Fruit fly (Drosophila melanogaster): ENCODE data around the gene Pdf.

The Pdf gene

DNA sequence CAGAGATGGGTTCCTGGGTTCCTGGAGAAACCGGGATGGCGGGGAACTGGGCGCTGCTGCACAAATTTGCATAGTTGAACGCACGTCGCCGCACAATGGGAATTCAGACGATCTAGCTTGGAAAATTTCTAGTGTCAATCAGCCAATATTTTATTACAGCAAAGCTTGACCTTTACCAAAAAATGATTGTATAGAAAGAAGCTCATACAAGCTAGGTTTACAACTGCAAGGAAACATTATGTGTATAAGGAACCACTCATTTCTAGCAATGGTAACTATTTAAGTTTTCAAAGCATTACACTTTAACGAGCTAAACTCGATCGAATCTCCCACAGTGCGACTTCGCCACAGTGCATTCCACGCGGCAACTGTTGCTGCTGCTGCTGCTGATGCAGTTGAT lies 24.4 kb upstream of the Pdf start:
- no peak for TF ChIP-seq psq (optimal IDR thresholded peaks at IDR 0.05)

DNA sequence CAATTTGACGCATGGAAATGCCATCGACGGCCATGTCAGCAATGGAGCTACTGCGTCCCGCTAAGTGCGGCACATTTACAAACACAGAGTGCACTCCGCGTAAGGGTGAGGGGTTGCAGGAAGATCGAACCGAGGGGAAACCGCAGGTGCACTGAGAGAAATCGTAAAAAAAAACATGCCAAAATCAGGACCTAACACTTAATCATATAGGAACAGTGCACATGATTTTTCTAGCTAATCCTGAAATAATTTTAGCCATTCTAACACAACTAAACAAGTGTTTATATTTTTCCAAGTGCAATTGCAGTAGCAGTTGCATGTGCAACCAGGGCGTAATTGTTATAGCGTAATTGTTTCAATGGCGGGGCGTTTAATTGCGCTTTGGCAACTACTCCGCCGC lies 23.3 kb upstream of the Pdf start:
- TF ChIP-seq CG8478 (optimal IDR thresholded peaks at IDR 0.05) (no peak), psq (optimal IDR thresholded peaks at IDR 0.05) (no peak), EcR (GFP tag; optimal IDR thresholded peaks at IDR 0.05) (no peak), Dll (optimal IDR thresholded peaks at IDR 0.05) (no peak), pan (optimal IDR thresholded peaks at IDR 0.05) (no peak), usp (GFP tag; optimal IDR thresholded peaks at IDR 0.05) (no peak)

DNA sequence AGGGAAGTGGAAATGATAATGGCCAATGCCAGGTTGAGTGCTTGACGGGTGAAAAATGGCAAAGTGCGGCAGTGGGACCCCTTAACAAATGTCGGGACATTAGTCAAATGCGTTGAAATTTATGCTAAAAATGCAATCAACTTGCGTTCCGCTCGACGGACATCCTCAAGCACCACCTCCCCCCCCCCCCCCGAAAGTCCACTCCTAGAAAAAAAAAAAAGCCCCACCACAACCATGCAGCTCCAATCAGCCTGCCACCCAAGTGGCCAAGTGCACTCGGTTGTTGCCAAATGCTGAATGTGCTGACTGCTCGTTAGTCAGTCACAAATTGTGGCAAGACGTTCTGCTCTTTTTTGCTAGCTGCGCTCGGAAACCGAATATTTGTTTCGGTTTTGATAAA lies 22.7 kb upstream of the Pdf start:
- TF ChIP-seq EcR (GFP tag; optimal IDR thresholded peaks at IDR 0.05) (no peak), CG8478 (optimal IDR thresholded peaks at IDR 0.05) (no peak), usp (GFP tag; optimal IDR thresholded peaks at IDR 0.05) (no peak), pan (optimal IDR thresholded peaks at IDR 0.05) (no peak), Dll (optimal IDR thresholded peaks at IDR 0.05) (no peak), psq (optimal IDR thresholded peaks at IDR 0.05) (no peak)

DNA sequence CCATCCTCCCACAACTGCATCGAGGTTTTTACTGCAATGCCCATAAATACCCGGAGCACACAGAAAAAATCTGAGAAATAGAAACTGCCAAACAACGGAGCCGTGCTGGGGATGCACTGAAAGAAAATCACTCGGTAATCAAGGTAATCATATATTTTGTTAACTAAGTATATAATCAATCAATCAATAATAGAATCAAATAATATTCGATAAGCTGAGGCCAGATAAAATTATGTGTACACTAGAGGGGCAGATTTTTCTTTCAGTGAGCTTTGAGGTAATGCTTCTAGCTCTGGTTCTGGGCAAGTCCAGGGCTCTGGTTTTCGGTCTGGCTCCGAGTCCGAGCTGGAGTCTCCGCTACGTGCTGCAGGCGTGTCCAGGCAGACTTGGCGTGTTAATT lies 22.1 kb upstream of the Pdf start:
- TF ChIP-seq Dll (optimal IDR thresholded peaks at IDR 0.05) (no peak), CG8478 (optimal IDR thresholded peaks at IDR 0.05) (no peak), usp (GFP tag; optimal IDR thresholded peaks at IDR 0.05) (no peak), pan (optimal IDR thresholded peaks at IDR 0.05) (no peak), psq (optimal IDR thresholded peaks at IDR 0.05) (no peak), EcR (GFP tag; optimal IDR thresholded peaks at IDR 0.05) (no peak)

DNA sequence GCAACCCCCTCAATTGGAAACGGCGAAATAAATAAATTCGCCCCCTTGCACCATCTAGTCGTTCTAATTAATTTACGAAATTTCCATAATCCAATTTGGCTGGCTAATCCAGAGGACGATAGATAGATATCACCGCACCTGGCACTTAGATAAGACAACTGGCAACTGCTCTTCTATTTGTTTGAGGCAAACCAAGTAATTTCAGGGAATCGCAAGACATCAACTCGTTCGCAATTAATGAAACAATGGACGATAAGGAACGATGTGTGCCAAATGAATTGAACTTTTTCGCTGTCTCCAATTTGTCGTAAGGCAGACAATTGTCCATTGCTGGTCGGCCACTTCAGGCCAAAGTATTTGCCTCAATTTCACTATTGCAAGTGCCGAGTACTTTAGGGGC lies 9.2 kb upstream of the Pdf start:
- no peak for TF ChIP-seq EcR (GFP tag; optimal IDR thresholded peaks at IDR 0.05)
- no peak for TF ChIP-seq Dll (optimal IDR thresholded peaks at IDR 0.05)

DNA sequence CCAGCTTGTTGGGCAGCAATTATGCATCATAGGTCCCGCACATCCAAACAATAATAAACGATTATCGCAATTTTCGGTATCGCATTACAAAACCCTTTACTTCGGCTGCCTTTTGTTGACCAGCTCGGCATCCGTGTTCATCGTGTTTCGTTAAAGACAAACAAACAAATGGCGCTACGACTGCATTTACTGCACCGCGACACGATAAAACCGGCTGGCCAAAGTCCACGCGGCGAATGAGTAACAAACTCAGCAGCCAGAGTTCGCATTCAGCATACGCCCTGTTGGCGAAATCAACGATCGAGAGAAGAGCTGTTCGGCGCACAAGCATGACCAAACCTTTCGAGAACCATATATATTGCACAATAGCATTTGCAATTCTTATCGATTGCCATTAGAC lies 8.4 kb upstream of the Pdf start:
- TF ChIP-seq pan (optimal IDR thresholded peaks at IDR 0.05) (no peak), EcR (GFP tag; optimal IDR thresholded peaks at IDR 0.05) (no peak), CG8478 (optimal IDR thresholded peaks at IDR 0.05) (no peak), psq (optimal IDR thresholded peaks at IDR 0.05) (no peak), Dll (optimal IDR thresholded peaks at IDR 0.05) (no peak), usp (GFP tag; optimal IDR thresholded peaks at IDR 0.05) (no peak)

DNA sequence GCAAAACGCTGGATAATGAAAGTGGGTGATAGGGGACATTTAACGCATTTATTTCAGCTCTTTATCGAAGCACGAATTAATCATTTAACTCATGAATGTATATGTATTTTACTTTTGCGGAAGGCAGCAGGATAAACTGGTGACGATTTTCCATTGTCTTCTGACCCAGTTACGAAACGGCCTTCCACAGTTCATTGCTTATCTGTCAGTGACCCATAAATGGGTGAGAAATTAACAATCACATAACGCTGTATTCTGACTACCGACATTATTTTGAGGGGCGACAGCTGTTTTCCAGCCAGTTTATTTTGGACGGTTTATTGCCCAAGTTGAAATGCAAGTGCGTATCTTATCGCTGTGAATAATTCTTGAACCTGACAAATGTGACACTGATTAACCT lies 7.6 kb upstream of the Pdf start:
- TF ChIP-seq EcR (GFP tag; optimal IDR thresholded peaks at IDR 0.05) (no peak), pan (optimal IDR thresholded peaks at IDR 0.05) (no peak), usp (GFP tag; optimal IDR thresholded peaks at IDR 0.05) (no peak), Dll (optimal IDR thresholded peaks at IDR 0.05) (no peak), CG8478 (optimal IDR thresholded peaks at IDR 0.05) (no peak), psq (optimal IDR thresholded peaks at IDR 0.05) (no peak)

DNA sequence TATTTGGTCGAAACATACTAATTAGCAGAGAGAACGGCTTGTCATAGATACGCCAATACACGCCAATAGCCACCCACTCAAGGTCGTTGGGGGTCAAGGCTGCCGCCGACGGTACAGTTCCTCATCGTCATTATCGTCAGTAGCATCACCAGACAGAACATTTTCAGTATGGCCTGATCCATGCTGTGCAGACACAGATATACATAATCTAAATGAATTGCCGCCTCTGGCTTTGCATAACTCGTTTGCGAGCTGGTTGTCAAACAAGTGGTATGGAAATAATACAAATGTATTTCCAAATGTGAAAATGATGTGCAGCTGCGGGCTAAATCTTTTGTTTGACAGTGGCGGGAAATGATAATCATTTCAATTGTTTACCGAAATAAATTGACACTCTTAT lies 7.2 kb upstream of the Pdf start:
- TF ChIP-seq EcR (GFP tag; optimal IDR thresholded peaks at IDR 0.05) (no peak), CG8478 (optimal IDR thresholded peaks at IDR 0.05) (no peak), Dll (optimal IDR thresholded peaks at IDR 0.05) (no peak), usp (GFP tag; optimal IDR thresholded peaks at IDR 0.05) (no peak), pan (optimal IDR thresholded peaks at IDR 0.05) (no peak)

DNA sequence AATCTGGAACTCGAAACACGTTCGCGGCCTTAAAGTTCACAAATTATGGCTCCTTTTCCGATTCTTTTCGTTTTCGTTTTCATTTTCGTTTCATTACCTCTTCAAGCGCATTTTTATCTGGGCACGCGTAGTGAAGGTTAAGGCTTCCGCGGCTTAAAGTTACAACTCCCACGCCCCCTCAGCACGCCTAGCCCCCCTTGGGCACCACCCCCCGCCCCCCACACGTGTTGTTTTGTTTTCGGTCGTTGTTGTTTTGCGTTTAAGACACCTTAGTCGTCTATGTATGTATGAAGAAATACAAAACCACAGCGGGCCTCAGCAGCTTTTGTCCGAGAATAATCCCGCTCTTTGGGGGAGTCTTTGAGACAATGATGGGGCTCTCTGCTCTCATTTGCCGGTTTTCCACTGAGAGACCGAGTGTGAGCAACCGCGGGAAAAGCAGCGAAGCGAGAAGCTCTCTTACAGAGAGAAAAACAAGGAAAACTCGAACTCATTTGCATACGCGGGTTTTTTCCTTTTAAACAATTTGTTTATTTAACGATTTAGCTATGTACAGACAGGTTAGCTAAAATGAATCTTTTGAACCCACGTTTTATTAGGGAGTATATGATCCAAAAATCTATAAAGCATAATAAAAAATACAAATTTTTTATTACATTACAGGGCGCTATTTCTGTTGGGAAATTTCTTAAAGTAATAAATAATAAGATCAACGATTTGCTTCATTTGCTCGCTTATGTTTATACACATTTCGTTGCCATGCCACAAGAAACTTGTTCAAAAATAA lies 6.4 kb upstream of the Pdf start:
- TF ChIP-seq Dll (optimal IDR thresholded peaks at IDR 0.05): peak; percentile 15
- no peak for TF ChIP-seq CG8478 (optimal IDR thresholded peaks at IDR 0.05)

DNA sequence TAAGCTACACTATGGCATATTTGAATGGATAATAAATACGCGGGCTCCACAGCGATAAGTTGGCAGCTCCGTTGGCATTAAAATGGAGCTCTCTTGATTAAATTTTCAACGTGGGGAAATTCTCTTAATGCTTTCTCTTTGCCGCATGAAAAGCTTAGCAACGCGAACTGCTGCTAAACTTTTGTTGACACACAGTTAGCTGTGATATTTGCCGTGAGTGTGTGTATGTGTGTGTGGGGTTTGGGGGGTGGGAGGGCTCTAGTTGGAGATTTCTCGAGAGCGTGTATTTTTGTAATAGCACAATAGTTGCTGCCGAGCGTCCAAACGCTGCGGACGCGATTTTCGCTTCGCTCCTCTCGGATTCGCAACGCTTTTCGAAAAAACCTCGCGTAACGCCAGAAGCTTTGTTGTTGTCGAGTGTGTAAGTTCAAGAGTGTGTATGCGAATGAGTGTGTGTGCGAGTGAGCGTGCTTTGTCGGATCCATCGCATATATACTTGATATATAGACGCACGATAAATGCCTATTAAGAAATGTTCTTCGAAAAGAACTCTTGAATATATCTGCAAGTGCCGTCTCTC lies 5.4 kb upstream of the Pdf start, which contains the start of gene CG5455:
CG5455 (plus strand) TSS at position 302 of the 580 bp plus-strand sequence.
- no peak for TF ChIP-seq CG8478 (optimal IDR thresholded peaks at IDR 0.05)
- TF ChIP-seq EcR (GFP tag; optimal IDR thresholded peaks at IDR 0.05): no peak
- no peak for TF ChIP-seq pan (optimal IDR thresholded peaks at IDR 0.05)
- TF ChIP-seq psq (optimal IDR thresholded peaks at IDR 0.05): no peak
- no peak for TF ChIP-seq Dll (optimal IDR thresholded peaks at IDR 0.05)
- no peak for TF ChIP-seq usp (GFP tag; optimal IDR thresholded peaks at IDR 0.05)

DNA sequence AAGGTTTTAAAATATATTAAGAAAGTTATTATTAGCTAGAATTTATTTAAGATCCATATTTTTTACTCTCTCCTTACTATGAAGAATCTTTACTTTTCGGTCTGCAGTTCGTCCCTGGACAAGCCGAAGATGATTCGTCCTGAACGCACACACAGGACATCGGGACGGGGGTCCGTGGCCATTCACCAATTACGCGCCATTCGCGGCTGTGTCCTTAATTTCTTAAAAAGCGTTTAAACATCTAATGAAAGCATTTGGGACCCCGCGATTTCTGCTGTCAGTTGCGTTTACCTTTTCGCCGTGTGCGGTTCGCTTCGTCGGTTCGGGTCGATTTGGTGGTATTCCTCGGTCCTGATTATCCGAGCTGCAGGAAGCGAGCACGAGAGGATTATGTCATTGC lies 2.0 kb upstream of the Pdf start, which contains the start of gene CG14238:
CG14238 (plus strand) TSS at position 301 of the 400 bp plus-strand sequence.
- no peak for TF ChIP-seq usp (GFP tag; optimal IDR thresholded peaks at IDR 0.05)
- no peak for TF ChIP-seq Dll (optimal IDR thresholded peaks at IDR 0.05)
- TF ChIP-seq pan (optimal IDR thresholded peaks at IDR 0.05): no peak
- TF ChIP-seq EcR (GFP tag; optimal IDR thresholded peaks at IDR 0.05): no peak
- TF ChIP-seq CG8478 (optimal IDR thresholded peaks at IDR 0.05): no peak
- TF ChIP-seq psq (optimal IDR thresholded peaks at IDR 0.05): no peak

DNA sequence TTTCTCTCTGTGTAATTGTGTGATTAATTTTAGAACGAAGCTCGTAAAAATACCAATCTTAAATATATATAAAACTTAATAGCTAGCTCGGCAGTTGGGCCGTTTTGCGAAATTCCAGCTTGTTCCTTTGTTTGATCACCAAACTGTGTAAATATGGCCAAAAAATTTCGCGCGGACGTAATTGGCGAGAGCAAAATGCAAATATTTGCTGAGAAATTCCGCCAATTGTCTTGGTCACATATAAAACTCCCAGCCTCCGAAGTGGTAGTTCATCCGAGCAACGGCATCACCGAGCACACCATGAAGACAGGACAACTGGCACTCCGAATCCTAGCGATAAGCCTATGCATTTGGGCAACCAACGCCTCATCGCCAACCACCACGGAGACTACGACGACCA lies 636 bp upstream of the Pdf start, which contains the start of gene CG14237:
CG14237 (plus strand) TSS at position 301 of the 400 bp plus-strand sequence.
- TF ChIP-seq pan (optimal IDR thresholded peaks at IDR 0.05): no peak
- no peak for TF ChIP-seq Dll (optimal IDR thresholded peaks at IDR 0.05)
- no peak for TF ChIP-seq EcR (GFP tag; optimal IDR thresholded peaks at IDR 0.05)

DNA sequence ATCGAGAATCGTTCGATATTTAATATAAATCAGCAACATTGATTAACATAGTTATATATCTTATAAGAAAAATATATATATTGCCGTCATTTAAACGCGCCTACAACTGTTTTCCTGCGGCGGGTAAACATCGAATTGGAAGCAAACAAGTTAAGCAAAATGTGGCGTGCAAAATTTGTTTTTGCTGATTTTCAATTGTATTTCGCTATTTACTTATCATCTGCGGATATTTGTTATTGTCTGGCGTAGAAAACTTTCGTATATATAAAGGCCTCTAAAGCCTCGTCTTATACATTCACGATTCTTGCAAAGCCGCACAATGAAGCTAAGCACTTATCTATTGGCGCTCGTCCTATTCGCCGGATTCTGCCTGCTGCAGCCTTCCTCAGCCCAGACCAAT lies 1.4 kb downstream of the Pdf start, which contains the start of gene CG43117:
CG43117 (plus strand) TSS at position 301 of the 400 bp plus-strand sequence.
- no peak for TF ChIP-seq EcR (GFP tag; optimal IDR thresholded peaks at IDR 0.05)
- TF ChIP-seq pan (optimal IDR thresholded peaks at IDR 0.05): no peak

All from whole organism.